Worm (Caenorhabditis elegans): Measurements from ENCODE around the gene lgc-4.

- TF ChIP-seq aly-2 (tag; optimal IDR thresholded peaks at IDR 0.05) (no peak), ceh-82 (tag; optimal IDR thresholded peaks at IDR 0.05) (no peak), unc-62 (GFP tag; optimal IDR thresholded peaks at IDR 0.05) (no peak), nhr-10 (tag; optimal IDR thresholded peaks at IDR 0.05) (no peak), elt-1 (tag; optimal IDR thresholded peaks at IDR 0.05) (no peak), unc-39 (tag; optimal IDR thresholded peaks at IDR 0.05) (no peak), F13H6.1 (tag; optimal IDR thresholded peaks at IDR 0.05) (peak; percentile 76), nhr-77 (tag; optimal IDR thresholded peaks at IDR 0.05) (no peak), nhr-129 (tag; optimal IDR thresholded peaks at IDR 0.05) (peak; percentile 29), fos-1 (tag; optimal IDR thresholded peaks at IDR 0.05) (peak; percentile 77), sem-4 (tag; optimal IDR thresholded peaks at IDR 0.05) (no peak), skn-1 (tag; optimal IDR thresholded peaks at IDR 0.05) (no peak), snpc-4 (tag; optimal IDR thresholded peaks at IDR 0.05) (no peak)
Measured at ce11 chrX:9264636-9265035, 22.6 kb upstream of the lgc-4 start.

Measured in whole organism, L2 larva.